Fruit fly (Drosophila melanogaster): Measurements from ENCODE around the gene CG3552.

Gene CG3552

DNA sequence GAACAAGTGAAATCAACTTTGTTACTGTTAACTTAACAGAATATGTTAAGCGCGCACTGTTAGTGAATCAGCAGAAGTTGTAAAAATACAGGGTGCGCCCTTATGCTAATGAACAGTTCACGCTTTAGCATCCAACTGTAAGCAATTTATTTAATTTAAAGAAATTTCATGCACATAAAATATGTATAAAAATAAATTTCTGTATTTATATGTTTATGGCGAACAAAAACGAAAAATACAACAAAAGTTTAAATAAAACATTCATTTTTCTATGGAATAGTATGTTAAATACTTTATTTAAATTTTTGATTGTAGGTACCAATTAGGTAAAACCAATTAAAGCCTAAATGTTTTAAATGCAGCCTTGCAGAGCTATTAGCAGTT, 31.6 kb upstream of the CG3552 start (continued):
- no peak for TF ChIP-seq CG7963 (GFP tag; IDR thresholded peaks at IDR 0.05; ENCODE audit: partially characterized antibody)
- no peak for TF ChIP-seq z (GFP tag; IDR thresholded peaks at IDR 0.05)
- TF ChIP-seq CG1792 (GFP tag; optimal IDR thresholded peaks at IDR 0.05): no peak
- TF ChIP-seq jumu (GFP tag; optimal IDR thresholded peaks at IDR 0.05): no peak
- TF ChIP-seq btn (GFP tag; optimal IDR thresholded peaks at IDR 0.05): no peak
- TF ChIP-seq CG1602 (GFP tag; optimal IDR thresholded peaks at IDR 0.05): no peak
- TF ChIP-seq Opbp (GFP tag; IDR thresholded peaks at IDR 0.05; ENCODE audit: partially characterized antibody): no peak
- no peak for TF ChIP-seq slp2 (GFP tag; optimal IDR thresholded peaks at IDR 0.05)
- TF ChIP-seq Antp (GFP tag; optimal IDR thresholded peaks at IDR 0.05): no peak
- no peak for TF ChIP-seq knrl (GFP tag; IDR thresholded peaks at IDR 0.05; ENCODE audit: partially characterized antibody)
- no peak for TF ChIP-seq H15 (GFP tag; IDR thresholded peaks at IDR 0.05)
- no peak for TF ChIP-seq MBD-R2 (GFP tag; IDR thresholded peaks at IDR 0.05)
- TF ChIP-seq CG14014 (GFP tag; IDR thresholded peaks at IDR 0.05): peak; percentile 37; the same call in 1 of the 2 replicates
- peak; percentile 33 for TF ChIP-seq gcm (GFP tag; optimal IDR thresholded peaks at IDR 0.05)
- peak; percentile 22 for TF ChIP-seq CG10147 (GFP tag; optimal IDR thresholded peaks at IDR 0.05)
- TF ChIP-seq CG3847 (GFP tag; IDR thresholded peaks at IDR 0.05): 0 out of 2 replicates have a peak, but pooled peaks have one; percentile 21
- peak; percentile 43 for TF ChIP-seq CG2116 (GFP tag; optimal IDR thresholded peaks at IDR 0.05)
- TF ChIP-seq chif (GFP tag; optimal IDR thresholded peaks at IDR 0.05): no peak
- TF ChIP-seq hth (optimal IDR thresholded peaks at IDR 0.05): no peak
- no peak for TF ChIP-seq CG11085 (GFP tag; IDR thresholded peaks at IDR 0.05)
- TF ChIP-seq HmgD (GFP tag; optimal IDR thresholded peaks at IDR 0.05): no peak
- no peak for TF ChIP-seq Bdp1 (GFP tag; optimal IDR thresholded peaks at IDR 0.05)
- no peak for TF ChIP-seq dpn (GFP tag; optimal IDR thresholded peaks at IDR 0.05)
- no peak for TF ChIP-seq Sry-β (GFP tag; optimal IDR thresholded peaks at IDR 0.05)
- peak; percentile 36 for TF ChIP-seq CG7839 (tag; optimal IDR thresholded peaks at IDR 0.05)
- peak; percentile 65 for TF ChIP-seq gem (tag; optimal IDR thresholded peaks at IDR 0.05)
- TF ChIP-seq mam (GFP tag; optimal IDR thresholded peaks at IDR 0.05): no peak
- no peak for TF ChIP-seq TFAM (GFP tag; optimal IDR thresholded peaks at IDR 0.05)
- peak; percentile 33 for TF ChIP-seq CG6683 (GFP tag; optimal IDR thresholded peaks at IDR 0.05)
- no peak for TF ChIP-seq Hr39 (optimal IDR thresholded peaks at IDR 0.05)
- TF ChIP-seq mirr (GFP tag; optimal IDR thresholded peaks at IDR 0.05): no peak
- TF ChIP-seq ewg (GFP tag; optimal IDR thresholded peaks at IDR 0.05): no peak
- TF ChIP-seq dmrt99B (tag; optimal IDR thresholded peaks at IDR 0.05): peak; percentile 23
- TF ChIP-seq CG6654 (GFP tag; optimal IDR thresholded peaks at IDR 0.05): no peak
- peak; percentile 91 for TF ChIP-seq vvl (GFP tag; IDR thresholded peaks at IDR 0.05)
- TF ChIP-seq Gug (GFP tag; IDR thresholded peaks at IDR 0.05): no peak; the same call in 3 of the 4 replicates
- TF ChIP-seq CG2129 (GFP tag; IDR thresholded peaks at IDR 0.05; ENCODE audit: partially characterized antibody): no peak
- no peak for TF ChIP-seq sima (GFP tag; optimal IDR thresholded peaks at IDR 0.05)
- TF ChIP-seq Dll (GFP tag; IDR thresholded peaks at IDR 0.05; ENCODE audit: partially characterized antibody): no peak
- TF ChIP-seq org-1 (GFP tag; optimal IDR thresholded peaks at IDR 0.05): no peak
- TF ChIP-seq Side (GFP tag; optimal IDR thresholded peaks at IDR 0.05): no peak
- TF ChIP-seq Max (GFP tag; optimal IDR thresholded peaks at IDR 0.05): peak; percentile 4
- no peak for TF ChIP-seq sug (tag; optimal IDR thresholded peaks at IDR 0.05)
- peak; percentile 56 for TF ChIP-seq CG12391 (tag; optimal IDR thresholded peaks at IDR 0.05)
- TF ChIP-seq stc (GFP tag; IDR thresholded peaks at IDR 0.05): 0 out of 2 replicates have a peak, but pooled peaks have one; percentile 11
- no peak for TF ChIP-seq CTCF (GFP tag; optimal IDR thresholded peaks at IDR 0.05)
- no peak for TF ChIP-seq pho (GFP tag; optimal IDR thresholded peaks at IDR 0.05)
- TF ChIP-seq sqz (GFP tag; optimal IDR thresholded peaks at IDR 0.05): no peak
- TF ChIP-seq da (GFP tag; optimal IDR thresholded peaks at IDR 0.05): no peak
- TF ChIP-seq Xrp1 (GFP tag; IDR thresholded peaks at IDR 0.05): 0 out of 2 replicates have a peak, but pooled peaks have one; percentile 21
- TF ChIP-seq Doc3 (GFP tag; IDR thresholded peaks at IDR 0.05; ENCODE audit: partially characterized antibody): no peak
- peak; percentile 50; the same call in 1 of the 2 replicates for TF ChIP-seq Rfx (GFP tag; IDR thresholded peaks at IDR 0.05)
- no peak for TF ChIP-seq Camta (GFP tag; optimal IDR thresholded peaks at IDR 0.05)

All from whole organism, embryonic.